Fruit fly (Drosophila melanogaster): ENCODE data around the gene CG4218.

dm6 chr2L:14552141-14552748 is 3.3 kb upstream of the CG4218 start:
- no peak for TF ChIP-seq EcR (GFP tag; optimal IDR thresholded peaks at IDR 0.05)
- no peak for TF ChIP-seq Dll (optimal IDR thresholded peaks at IDR 0.05)
- no peak for TF ChIP-seq usp (GFP tag; optimal IDR thresholded peaks at IDR 0.05)
- TF ChIP-seq pan (optimal IDR thresholded peaks at IDR 0.05) = no peak
- TF ChIP-seq psq (optimal IDR thresholded peaks at IDR 0.05) = no peak
